Worm (Caenorhabditis elegans) whole organism, young adult: ENCODE results near the gene F49C5.5.

Experiments
- B0019.2 ChIP-seq: fragments of 200-800 bp; sonication (Bioruptor generic); conservative IDR thresholded peaks from 2 replicates; pipeline ENCODE4 v1.3.6; 2022; ENCODE audit warnings: missing genetic modification reagents, missing genetic modification characterization, missing compliant biosample characterization
- B0261.1 ChIP-seq: sonication (generic microtip); optimal IDR thresholded peaks from 2 replicates; lab custom pipeline; 2016; ENCODE audit warnings: mild to moderate bottlenecking, missing genetic modification characterization, moderate library complexity, missing compliant biosample characterization
- F33H1.4 ChIP-seq: fragments of 200-800 bp; sonication (Bioruptor generic); IDR thresholded peaks from 2 replicates; pipeline ENCODE4 v1.3.6; 2022; ENCODE audit warnings: missing genetic modification reagents, missing genetic modification characterization, missing compliant biosample characterization
- F37B4.10 ChIP-seq: fragments of 200-800 bp; sonication (Bioruptor generic); IDR thresholded peaks from 2 replicates; pipeline ENCODE4 v1.3.6; 2022; ENCODE audit warnings: missing genetic modification characterization, missing compliant biosample characterization
- F39B2.1 ChIP-seq: fragments of 200-800 bp; sonication (Bioruptor generic); IDR thresholded peaks from 2 replicates; pipeline ENCODE4 v1.3.6; 2022; ENCODE audit warnings: missing genetic modification reagents, missing genetic modification characterization, missing compliant biosample characterization
- F52B5.7 ChIP-seq: sonication (generic microtip); optimal IDR thresholded peaks from 2 replicates; lab custom pipeline; 2016; ENCODE audit warnings: mild to moderate bottlenecking, missing genetic modification characterization, missing compliant biosample characterization
- T07F8.4 ChIP-seq: sonication (generic microtip); optimal IDR thresholded peaks from 2 replicates; lab custom pipeline; 2016; ENCODE audit warnings: mild to moderate bottlenecking, missing genetic modification characterization, moderate library complexity, missing compliant biosample characterization
- T26A5.8 ChIP-seq: sonication (generic microtip); optimal IDR thresholded peaks from 2 replicates; lab custom pipeline; 2016; ENCODE audit warnings: missing genetic modification characterization, missing compliant biosample characterization
- Y53G8AR.9 ChIP-seq: fragments of 200-800 bp; sonication (Bioruptor generic); conservative IDR thresholded peaks from 2 replicates; pipeline ENCODE4 v1.3.6; 2022; ENCODE audit warnings: missing genetic modification reagents, missing genetic modification characterization, missing compliant biosample characterization
- ama-1 ChIP-seq, 3 experiments: fragments of 150-350 bp in 1 of 3; sonication (generic microtip) in 2 of 3; optimal IDR thresholded peaks; 2 replicates each; lab custom pipeline; 2014 to 2018; ENCODE audit warnings: missing biosample characterization in 2 of 3, missing genetic modification characterization in 2 of 3, missing genetic modification reagents in 2 of 3
- aptf-2 ChIP-seq: fragments of 200-800 bp; sonication (Bioruptor generic); conservative IDR thresholded peaks from 2 replicates; pipeline ENCODE4 v1.3.6; 2022; ENCODE audit warnings: missing genetic modification reagents, missing genetic modification characterization, missing compliant biosample characterization
- ccch-3 ChIP-seq: fragments of 200-800 bp; sonication (Bioruptor generic); optimal IDR thresholded peaks from 2 replicates; lab custom pipeline; 2018; ENCODE audit warnings: mild to moderate bottlenecking, missing genetic modification characterization, missing compliant biosample characterization
- cebp-2 ChIP-seq: fragments of 200-800 bp; sonication (Bioruptor generic); IDR thresholded peaks from 2 replicates; pipeline ENCODE4 v1.3.6; 2022; ENCODE audit warnings: missing genetic modification characterization, missing compliant biosample characterization
- ceh-58 ChIP-seq: fragments of 200-800 bp; sonication (Bioruptor generic); IDR thresholded peaks from 2 replicates; pipeline ENCODE4 v1.3.6; 2022; ENCODE audit warnings: missing genetic modification characterization, missing compliant biosample characterization
- ceh-79 ChIP-seq: sonication (generic microtip); optimal IDR thresholded peaks from 2 replicates; lab custom pipeline; 2017; ENCODE audit warnings: mild to moderate bottlenecking, missing genetic modification characterization, missing compliant biosample characterization
- ceh-91 ChIP-seq: fragments of 200-800 bp; sonication (Bioruptor generic); IDR thresholded peaks from 2 replicates; pipeline ENCODE4 v1.3.6; 2022; ENCODE audit warnings: missing genetic modification reagents, missing genetic modification characterization, missing compliant biosample characterization
- die-1 ChIP-seq: sonication (generic microtip); optimal IDR thresholded peaks from 2 replicates; lab custom pipeline; 2016; ENCODE audit warnings: missing genotype, mild to moderate bottlenecking, missing genetic modification characterization, missing compliant biosample characterization
- hlh-12 ChIP-seq: sonication (generic microtip); optimal IDR thresholded peaks from 2 replicates; lab custom pipeline; 2016; ENCODE audit warnings: missing genetic modification characterization, missing compliant biosample characterization
- hlh-26 ChIP-seq: fragments of 200-800 bp; sonication (Bioruptor generic); conservative IDR thresholded peaks from 2 replicates; pipeline ENCODE4 v1.3.6; 2022; ENCODE audit warnings: missing genetic modification reagents, missing genetic modification characterization, missing compliant biosample characterization
- hmg-1.2 ChIP-seq: fragments of 200-800 bp; sonication (Bioruptor generic); IDR thresholded peaks from 2 replicates; pipeline ENCODE4 v1.3.6; 2022; ENCODE audit warnings: missing genetic modification reagents, missing genetic modification characterization, missing compliant biosample characterization
- hmg-20 ChIP-seq: fragments of 200-800 bp; sonication (Bioruptor generic); IDR thresholded peaks from 2 replicates; pipeline ENCODE4 v1.3.6; 2022; ENCODE audit warnings: missing genetic modification reagents, missing genetic modification characterization, missing compliant biosample characterization
- lag-1 ChIP-seq: fragments of 200-800 bp; sonication (Bioruptor generic); IDR thresholded peaks from 2 replicates; pipeline ENCODE4 v1.3.6; 2022; ENCODE audit warnings: missing genetic modification reagents, missing genetic modification characterization, missing compliant biosample characterization
- let-526 ChIP-seq: fragments of 200-800 bp; sonication (Bioruptor generic); IDR thresholded peaks from 2 replicates; pipeline ENCODE4 v1.3.6; 2022; ENCODE audit warnings: missing genetic modification reagents, missing genetic modification characterization, missing compliant biosample characterization
- let-607 ChIP-seq, 2 experiments: fragments of 200-800 bp in 1 of 2; sonication (Bioruptor generic) in 1 of 2; sonication (generic microtip) in 1 of 2; optimal IDR thresholded peaks; 2 replicates each; lab custom pipeline; 2016 to 2018; ENCODE audit warnings: mild to moderate bottlenecking in 2 of 2, missing compliant biosample characterization in 2 of 2, missing genetic modification characterization in 2 of 2, moderate library complexity in 2 of 2, missing genotype in 1 of 2
- lin-26 ChIP-seq: fragments of 200-800 bp; sonication (Bioruptor generic); IDR thresholded peaks from 2 replicates; pipeline ENCODE4 v1.3.6; 2022; ENCODE audit warnings: missing genetic modification reagents, missing genetic modification characterization, missing compliant biosample characterization
- lin-54 ChIP-seq: fragments of 200-800 bp; sonication (Bioruptor generic); optimal IDR thresholded peaks from 2 replicates; lab custom pipeline; 2018; ENCODE audit warnings: mild to moderate bottlenecking, missing genetic modification characterization, missing compliant biosample characterization
- madf-6 ChIP-seq: fragments of 200-800 bp; sonication (Bioruptor generic); IDR thresholded peaks from 2 replicates; pipeline ENCODE4 v1.3.6; 2022; ENCODE audit warnings: missing genetic modification reagents, missing genetic modification characterization, missing compliant biosample characterization
- mcd-1 ChIP-seq: fragments of 200-800 bp; sonication (Bioruptor generic); IDR thresholded peaks from 2 replicates; pipeline ENCODE4 v1.3.6; 2022; ENCODE audit warnings: missing genetic modification reagents, missing genetic modification characterization, missing compliant biosample characterization
- nfya-1 ChIP-seq: sonication (generic microtip); optimal IDR thresholded peaks from 2 replicates; lab custom pipeline; 2017; ENCODE audit warnings: antibody characterized with exemption, missing compliant biosample characterization, missing genetic modification characterization, borderline replicate concordance; ENCODE audit not compliant: insufficient read depth
- nhr-27 ChIP-seq: fragments of 200-800 bp; sonication (Bioruptor generic); optimal IDR thresholded peaks from 2 replicates; lab custom pipeline; 2018; ENCODE audit warnings: mild to moderate bottlenecking, missing genetic modification characterization, moderate library complexity, missing compliant biosample characterization
- nhr-80 ChIP-seq: sonication (generic microtip); optimal IDR thresholded peaks from 2 replicates; lab custom pipeline; 2016; ENCODE audit warnings: missing genetic modification characterization, missing compliant biosample characterization
- rcor-1 ChIP-seq: fragments of 200-800 bp; sonication (Bioruptor generic); IDR thresholded peaks from 2 replicates; pipeline ENCODE4 v1.3.6; 2022; ENCODE audit warnings: missing genetic modification reagents, missing genetic modification characterization, missing compliant biosample characterization
- sptf-2 ChIP-seq: fragments of 200-800 bp; sonication (Bioruptor generic); optimal IDR thresholded peaks from 2 replicates; lab custom pipeline; 2018; ENCODE audit warnings: mild to moderate bottlenecking, missing genetic modification characterization, missing compliant biosample characterization
- tbp1 ChIP-seq: fragments of 200-800 bp; sonication (Bioruptor generic); optimal IDR thresholded peaks from 2 replicates; lab custom pipeline; 2018; ENCODE audit warnings: mild to moderate bottlenecking, missing genetic modification characterization, missing compliant biosample characterization
- tbx-9 ChIP-seq: sonication (generic microtip); optimal IDR thresholded peaks from 2 replicates; lab custom pipeline; 2016; ENCODE audit warnings: borderline replicate concordance, missing genetic modification characterization, inconsistent platforms, missing compliant biosample characterization
- unc-130 ChIP-seq: sonication (generic microtip); optimal IDR thresholded peaks from 2 replicates; lab custom pipeline; 2016; ENCODE audit warnings: missing genetic modification reagents, missing genetic modification characterization, missing compliant biosample characterization
- ztf-22 ChIP-seq: fragments of 200-800 bp; sonication (Bioruptor generic); optimal IDR thresholded peaks from 2 replicates; lab custom pipeline; 2018; ENCODE audit warnings: mild to moderate bottlenecking, missing genetic modification characterization, moderate library complexity, missing compliant biosample characterization

Gene F49C5.5

DNA sequence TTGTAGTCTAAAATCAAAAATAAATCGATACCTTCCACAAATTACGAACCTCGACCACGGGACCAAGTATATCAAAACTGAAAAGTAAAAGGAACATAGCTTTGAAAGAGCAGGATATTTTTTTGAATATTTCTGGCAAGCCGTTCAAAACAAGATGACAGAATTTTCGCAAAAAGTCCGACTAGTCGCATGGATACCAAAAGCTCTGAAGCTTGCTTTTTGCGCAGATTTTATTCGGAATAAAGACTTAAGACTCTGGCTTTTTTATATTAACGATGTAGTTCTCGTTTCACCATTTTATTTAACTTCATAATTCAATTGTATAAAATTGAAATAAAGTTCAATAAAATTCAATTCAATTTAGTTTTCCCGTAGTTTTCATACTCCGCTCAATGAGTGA lies 27.2 kb upstream of the F49C5.5 start, which contains the start of gene Y38E10A.2:
Gene Y38E10A.2, minus strand, starts transcription at position 101 of the 400 bp plus-strand sequence.
- TF ChIP-seq tbp1 (no peak), let-607 (tag; optimal IDR thresholded peaks at IDR 0.05; lab: Kevin White, UChicago) (no peak), sptf-2 (GFP tag; lab: Kevin White, UChicago) (no peak), let-526 (no peak), Y53G8AR.9 (GFP tag; lab: Robert Waterston, UW) (no peak), ccch-3 (GFP tag; lab: Kevin White, UChicago) (no peak), T07F8.4 (tag; lab: Kevin White, UChicago) (no peak), mcd-1 (no peak), hlh-12 (no peak), ztf-22 (no peak), ceh-58 (GFP tag; lab: Robert Waterston, UW) (no peak)
- TF ChIP-seq, all 124 proteins: peak for 0

DNA sequence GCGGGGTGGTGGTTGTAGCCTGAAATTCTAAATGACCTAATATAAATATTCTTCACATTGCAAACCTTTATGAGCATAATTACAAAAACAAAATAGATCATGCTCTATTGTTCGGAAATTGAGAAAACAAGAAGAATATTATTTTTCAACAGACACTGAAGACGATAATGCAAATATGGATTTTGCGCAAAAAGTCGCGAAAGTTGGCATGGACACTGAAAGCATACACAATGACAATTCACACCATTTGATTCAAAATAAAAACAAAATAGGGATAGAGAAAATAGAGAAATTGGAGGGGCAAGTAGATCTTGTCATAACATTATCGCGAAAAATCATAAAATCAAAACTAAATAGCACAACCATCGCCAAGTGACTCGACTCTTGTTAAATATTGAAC lies 26.4 kb upstream of the F49C5.5 start, which contains the start of gene Y38E10A.35:
Gene Y38E10A.35, minus strand, starts transcription at position 101 of the 400 bp plus-strand sequence.
- no peak for TF ChIP-seq cebp-2 (GFP tag; lab: Robert Waterston, UW)
- TF ChIP-seq lag-1 (GFP tag; lab: Robert Waterston, UW): no peak

DNA sequence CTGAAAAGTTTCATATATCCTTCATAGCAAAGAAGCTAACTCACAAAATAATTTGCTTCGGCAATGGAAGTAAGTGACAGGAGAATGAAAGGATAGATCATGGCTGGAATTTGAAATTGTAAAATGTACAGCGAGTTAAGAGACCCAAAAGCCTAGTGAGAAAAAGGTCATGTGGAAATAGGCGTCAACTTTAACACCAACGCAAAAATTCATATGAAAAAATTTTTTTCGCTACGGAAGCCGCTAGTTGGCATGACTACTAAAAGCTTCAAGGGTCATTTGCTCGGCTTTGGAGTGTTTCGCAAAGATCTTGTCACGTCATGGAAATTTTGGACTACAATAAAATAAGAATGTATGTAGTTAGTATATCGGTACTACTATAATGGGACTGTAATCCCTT lies 24.2 kb upstream of the F49C5.5 start, which contains the start of gene Y38E10A.1:
Gene Y38E10A.1, minus strand, starts transcription at position 101 of the 400 bp plus-strand sequence.
- no peak for TF ChIP-seq F39B2.1 (GFP tag; lab: Robert Waterston, UW)
- no peak for TF ChIP-seq hmg-1.2
- no peak for TF ChIP-seq ceh-79
- no peak for TF ChIP-seq mcd-1
- no peak for TF ChIP-seq let-607 (tag; optimal IDR thresholded peaks at IDR 0.05; lab: Kevin White, UChicago)
- TF ChIP-seq F33H1.4 (GFP tag; lab: Robert Waterston, UW): no peak
- TF ChIP-seq madf-6 (GFP tag; lab: Robert Waterston, UW): no peak
- TF ChIP-seq F37B4.10 (GFP tag; lab: Robert Waterston, UW): no peak
- no peak for TF ChIP-seq ceh-58 (GFP tag; lab: Robert Waterston, UW)
- no peak for TF ChIP-seq nhr-27
- no peak for TF ChIP-seq nfya-1 (tag; lab: Kevin White, UChicago)

DNA sequence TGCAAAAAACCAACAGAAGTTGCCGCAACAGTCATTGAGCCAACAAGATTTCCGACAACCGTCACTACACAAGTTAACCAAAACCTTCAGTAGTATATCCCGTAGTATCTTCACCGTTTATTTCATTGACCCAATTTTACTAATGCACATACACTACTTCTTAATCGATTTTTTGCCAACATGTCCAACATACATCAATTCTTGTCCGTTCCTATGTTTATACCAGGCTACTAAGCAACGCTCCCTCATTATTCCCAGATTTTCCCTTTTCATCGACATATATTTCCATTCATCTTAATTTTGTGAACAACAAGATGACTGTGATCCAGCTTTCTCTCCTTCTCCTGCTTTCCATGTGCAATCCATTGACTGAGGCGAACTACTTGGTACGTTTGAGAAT lies 19.5 kb upstream of the F49C5.5 start, which contains the start of gene F49C5.7:
Gene F49C5.7, plus strand, starts transcription at position 301 of the 400 bp plus-strand sequence.
- TF ChIP-seq unc-130 (GFP tag; lab: Kevin White, UChicago) (no peak), hlh-26 (GFP tag; lab: Robert Waterston, UW) (no peak), T26A5.8 (tag; lab: Kevin White, UChicago) (no peak), B0261.1 (tag; lab: Kevin White, UChicago) (no peak), lin-54 (GFP tag; lab: Kevin White, UChicago) (no peak), F52B5.7 (no peak), T07F8.4 (tag; lab: Kevin White, UChicago) (no peak), B0019.2 (GFP tag; lab: Robert Waterston, UW) (no peak), ceh-91 (GFP tag; lab: Robert Waterston, UW) (no peak), die-1 (tag; lab: Kevin White, UChicago) (no peak), rcor-1 (GFP tag; lab: Robert Waterston, UW) (no peak), let-607 (tag; optimal IDR thresholded peaks at IDR 0.05; lab: Kevin White, UChicago) (no peak), hmg-20 (no peak), lin-26 (GFP tag; lab: Robert Waterston, UW) (no peak), aptf-2 (GFP tag; lab: Robert Waterston, UW) (no peak), nhr-80 (tag; lab: Kevin White, UChicago) (no peak), cebp-2 (GFP tag; lab: Robert Waterston, UW) (no peak), ama-1 (optimal IDR thresholded peaks at IDR 0.05; lab: Kevin White, UChicago) (no peak), ama-1 (GFP tag; optimal IDR thresholded peaks at IDR 0.05; lab: Kevin White, UChicago) (no peak), sptf-2 (GFP tag; lab: Kevin White, UChicago) (no peak), tbx-9 (tag; lab: Kevin White, UChicago) (no peak)
